Fruit fly (Drosophila melanogaster) whole organism: ENCODE data around the gene CG18649.

Experiments used
- CG8478 ChIP-seq: fragments of >200 bp; optimal IDR thresholded peaks from 2 replicates; lab custom pipeline; 2018; ENCODE audit warnings: inconsistent platforms
- EcR ChIP-seq, 2 experiments: fragments of >200 bp; optimal IDR thresholded peaks; 2 replicates each; lab custom pipeline; 2017; ENCODE audit warnings: missing biosample characterization in 2 of 2, missing genetic modification characterization in 2 of 2, missing genetic modification reagents in 2 of 2

DNA sequence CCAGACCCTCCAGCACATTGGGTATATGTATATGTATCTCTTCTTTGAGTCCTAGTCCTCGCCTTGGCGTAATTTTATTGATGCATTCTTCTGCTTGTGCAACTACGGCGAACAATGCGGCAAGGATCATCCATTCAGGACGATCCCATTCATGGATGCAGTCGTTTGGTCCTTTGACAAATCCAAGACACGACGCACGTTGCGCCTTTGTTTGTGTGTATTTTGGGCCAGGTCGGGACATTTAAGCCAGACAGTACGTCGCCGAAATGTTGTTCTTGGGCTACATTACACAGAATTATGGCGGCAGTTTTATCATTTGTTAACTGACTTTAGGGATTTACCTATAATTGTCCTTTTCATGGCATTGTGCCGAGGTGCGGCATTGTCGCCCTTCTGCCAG lies 8.8 kb downstream of the CG18649 start:
- TF ChIP-seq EcR (GFP tag; optimal IDR thresholded peaks at IDR 0.05; lab: Kevin White, UChicago), result no peak
- no peak for TF ChIP-seq CG8478 (lab: Kevin White, UChicago)
